Worm (Caenorhabditis elegans) whole organism, mixed stage, embryonic: ENCODE results near the gene Y39G8B.2.

Experiments used
- lsy-2 ChIP-seq: fragments of 150-350 bp; optimal IDR thresholded peaks from 2 replicates; lab custom pipeline; 2014; ENCODE audit warnings: missing biosample characterization, missing genetic modification characterization
- nhr-2 ChIP-seq: fragments of 150-350 bp; optimal IDR thresholded peaks from 2 replicates; lab custom pipeline; 2014; ENCODE audit warnings: missing biosample characterization, missing genetic modification characterization
- nhr-237 ChIP-seq: fragments of 150-350 bp; optimal IDR thresholded peaks from 2 replicates; lab custom pipeline; 2014; ENCODE audit warnings: missing biosample characterization, missing genetic modification characterization
- pha-4 ChIP-seq: fragments of 150-350 bp; optimal IDR thresholded peaks from 2 replicates; lab custom pipeline; 2018; ENCODE audit warnings: missing biosample characterization, missing genetic modification reagents, missing genetic modification characterization
- sptf-1 ChIP-seq: sonication (generic microtip); optimal IDR thresholded peaks from 2 replicates; lab custom pipeline; 2017; ENCODE audit warnings: mild to moderate bottlenecking, missing genetic modification characterization, moderate library complexity, missing compliant biosample characterization
- unc-39 ChIP-seq: fragments of 150-350 bp; optimal IDR thresholded peaks from 2 replicates; lab custom pipeline; 2014; ENCODE audit warnings: missing biosample characterization, missing genetic modification characterization

DNA sequence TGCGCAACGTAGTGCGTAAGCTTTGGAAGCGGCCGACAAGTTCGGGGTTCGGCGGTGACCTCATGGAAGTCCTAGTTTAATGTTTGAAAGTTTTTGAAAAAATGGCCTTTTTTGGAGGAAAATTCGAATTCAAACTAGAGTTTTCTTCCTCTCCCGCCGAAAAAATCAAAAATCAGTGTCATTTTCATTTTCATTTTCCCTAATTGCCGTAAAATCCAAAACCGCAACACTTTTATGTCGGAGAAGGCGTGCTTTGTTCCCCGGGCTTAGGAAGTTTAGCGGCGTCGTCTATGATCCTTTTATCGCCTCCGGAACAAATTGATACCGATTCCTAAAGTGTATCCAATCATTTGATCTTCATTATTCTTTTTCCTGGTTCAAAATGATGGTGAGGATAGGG lies 51.1 kb downstream of the Y39G8B.2 start, which contains the start of gene mltn-5:
- TF ChIP-seq pha-4 (tag; lab: Kevin White, UChicago): no peak
- no peak for TF ChIP-seq nhr-237 (tag; lab: Kevin White, UChicago)
- TF ChIP-seq lsy-2: no peak
- TF ChIP-seq sptf-1 (tag; lab: Kevin White, UChicago): no peak
- TF ChIP-seq nhr-2 (tag; lab: Kevin White, UChicago): no peak
- TF ChIP-seq unc-39 (tag; lab: Kevin White, UChicago): no peak
